Fruit fly (Drosophila melanogaster): ENCODE results near the gene CG31697.
A peak's percentile ranks its signal among the peaks of the same experiment; 100 is the strongest.

Gene CG31697

DNA sequence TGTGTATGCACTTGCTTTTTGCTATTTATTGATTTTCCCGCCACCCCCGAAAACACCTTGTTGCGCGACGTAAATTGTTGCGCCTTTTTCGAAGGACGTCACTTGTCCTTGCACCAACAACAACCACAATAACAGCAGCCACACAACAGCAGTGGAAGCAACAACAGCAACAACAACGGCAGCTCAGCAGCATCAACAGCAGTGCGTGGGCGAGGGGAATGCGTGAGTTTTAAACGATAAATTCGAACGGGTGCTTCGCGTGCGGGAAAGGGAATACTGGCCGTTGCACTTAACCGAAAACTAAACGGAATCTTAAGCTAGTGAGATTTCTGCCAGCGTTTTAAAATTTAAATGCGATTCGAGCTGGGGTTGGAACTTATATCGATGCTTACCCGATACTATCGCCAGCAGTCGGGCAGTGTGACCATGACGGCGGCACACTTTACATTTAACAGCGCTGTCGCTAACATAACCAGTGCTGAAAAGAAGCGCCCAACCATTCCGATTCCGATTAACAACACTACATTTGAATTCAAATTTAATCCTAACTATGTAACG lies 26.8 kb upstream of the CG31697 start, which contains the start of gene cyst (continued):
- TF ChIP-seq so (GFP tag; IDR thresholded peaks at IDR 0.05) (no peak), CG32772 (GFP tag; IDR thresholded peaks at IDR 0.05) (no peak), CkIIα-i1 (GFP tag; IDR thresholded peaks at IDR 0.05) (no peak), Vsx1 (GFP tag; optimal IDR thresholded peaks at IDR 0.05) (no peak), CG9215 (GFP tag; IDR thresholded peaks at IDR 0.05) (no peak), fru (optimal IDR thresholded peaks at IDR 0.05) (no peak), zf30C (GFP tag; optimal IDR thresholded peaks at IDR 0.05) (no peak), ham (GFP tag; IDR thresholded peaks at IDR 0.05) (no peak), mld (GFP tag; IDR thresholded peaks at IDR 0.05; ENCODE audit: partially characterized antibody) (peak; percentile 92), GATAe (GFP tag; conservative IDR thresholded peaks at IDR 0.05) (no peak), CG4282 (GFP tag; optimal IDR thresholded peaks at IDR 0.05) (peak; percentile 10), CG10267 (tag; optimal IDR thresholded peaks at IDR 0.05) (peak; percentile 95), Fer1 (GFP tag; optimal IDR thresholded peaks at IDR 0.05) (peak; percentile 25), CG17328 (GFP tag; IDR thresholded peaks at IDR 0.05) (no peak), CG2120 (GFP tag; optimal IDR thresholded peaks at IDR 0.05) (peak; percentile 69), pho (GFP tag; optimal IDR thresholded peaks at IDR 0.05) (peak; percentile 43), CG2129 (GFP tag; IDR thresholded peaks at IDR 0.05; ENCODE audit: partially characterized antibody) (peak; percentile 92), sc (optimal IDR thresholded peaks at IDR 0.05) (no peak), sc (GFP tag; optimal IDR thresholded peaks at IDR 0.05) (no peak), CG15514 (GFP tag; optimal IDR thresholded peaks at IDR 0.05) (peak; percentile 83), CG14710 (tag; optimal IDR thresholded peaks at IDR 0.05) (peak; percentile 63), CG5245 (GFP tag; optimal IDR thresholded peaks at IDR 0.05) (no peak), CG17802 (tag; optimal IDR thresholded peaks at IDR 0.05) (no peak), CG1647 (GFP tag; optimal IDR thresholded peaks at IDR 0.05) (peak; percentile 46), Elba2 (GFP tag; optimal IDR thresholded peaks at IDR 0.05) (no peak), HLHmδ (GFP tag; optimal IDR thresholded peaks at IDR 0.05) (no peak), C15 (GFP tag; IDR thresholded peaks at IDR 0.05) (no peak), E2f1 (GFP tag; IDR thresholded peaks at IDR 0.05) (no peak), fd96Cb (tag; optimal IDR thresholded peaks at IDR 0.05) (no peak), pros (GFP tag; optimal IDR thresholded peaks at IDR 0.05) (no peak), CG3281 (GFP tag; optimal IDR thresholded peaks at IDR 0.05) (peak; percentile 31), CG42726 (GFP tag; IDR thresholded peaks at IDR 0.05; ENCODE audit: partially characterized antibody) (peak; percentile 97), Dp (GFP tag; optimal IDR thresholded peaks at IDR 0.05) (peak; percentile 86), Lhr (GFP tag; optimal IDR thresholded peaks at IDR 0.05) (peak; percentile 80), CG12299 (tag; optimal IDR thresholded peaks at IDR 0.05) (no peak), bcd (GFP tag; optimal IDR thresholded peaks at IDR 0.05) (no peak), abd-A (tag; optimal IDR thresholded peaks at IDR 0.05) (no peak), kni (GFP tag; optimal IDR thresholded peaks at IDR 0.05) (no peak), Bgb (GFP tag; IDR thresholded peaks at IDR 0.05; ENCODE audit: partially characterized antibody) (peak; percentile 99), HLH3B (GFP tag; IDR thresholded peaks at IDR 0.05) (no peak), hb (GFP tag; IDR thresholded peaks at IDR 0.05; ENCODE audit: partially characterized antibody) (peak; percentile 94), Usf (GFP tag; optimal IDR thresholded peaks at IDR 0.05) (no peak), CG6854 (GFP tag; optimal IDR thresholded peaks at IDR 0.05) (peak; percentile 1), zfh2 (GFP tag; optimal IDR thresholded peaks at IDR 0.05) (peak; percentile 62), CG8924 (tag; optimal IDR thresholded peaks at IDR 0.05) (no peak), sqz (GFP tag; optimal IDR thresholded peaks at IDR 0.05) (no peak), Blimp-1 (GFP tag; optimal IDR thresholded peaks at IDR 0.05) (no peak), dmrt99B (tag; optimal IDR thresholded peaks at IDR 0.05) (no peak), BEAF-32 (GFP tag; optimal IDR thresholded peaks at IDR 0.05) (peak; percentile 98), CG30403 (GFP tag; optimal IDR thresholded peaks at IDR 0.05) (peak; percentile 43)

Measured in whole organism, embryonic.